Worm (Caenorhabditis elegans): ENCODE results near the gene C50D2.6.

Gene C50D2.6

DNA sequence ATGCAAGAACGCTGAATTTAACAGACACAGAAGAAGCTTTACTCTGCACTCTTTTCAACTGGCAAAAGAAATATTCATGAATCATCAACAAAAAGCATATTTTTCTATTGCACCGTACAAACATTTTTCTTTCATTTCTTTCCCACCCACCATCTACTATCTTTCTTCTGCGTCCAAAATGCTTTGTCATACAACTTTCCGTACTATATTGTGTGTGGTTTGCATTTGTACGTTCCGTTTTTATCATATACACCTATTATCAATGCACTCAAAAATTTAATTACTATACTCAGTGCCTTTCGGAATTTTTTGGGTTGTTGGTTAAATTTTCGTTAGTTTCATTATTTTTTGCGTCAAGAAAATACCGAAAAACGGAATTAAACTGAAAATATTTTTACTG, 16.6 kb upstream of the C50D2.6 start:
- TF ChIP-seq unc-39 (tag; optimal IDR thresholded peaks at IDR 0.05) (no peak), lin-15B (tag; optimal IDR thresholded peaks at IDR 0.05) (no peak), ZK546.5 (tag; optimal IDR thresholded peaks at IDR 0.05) (no peak), nhr-11 (tag; optimal IDR thresholded peaks at IDR 0.05) (no peak), pqm-1 (tag; optimal IDR thresholded peaks at IDR 0.05) (peak; percentile 27), elt-2 (tag; optimal IDR thresholded peaks at IDR 0.05) (peak; percentile 41)

DNA sequence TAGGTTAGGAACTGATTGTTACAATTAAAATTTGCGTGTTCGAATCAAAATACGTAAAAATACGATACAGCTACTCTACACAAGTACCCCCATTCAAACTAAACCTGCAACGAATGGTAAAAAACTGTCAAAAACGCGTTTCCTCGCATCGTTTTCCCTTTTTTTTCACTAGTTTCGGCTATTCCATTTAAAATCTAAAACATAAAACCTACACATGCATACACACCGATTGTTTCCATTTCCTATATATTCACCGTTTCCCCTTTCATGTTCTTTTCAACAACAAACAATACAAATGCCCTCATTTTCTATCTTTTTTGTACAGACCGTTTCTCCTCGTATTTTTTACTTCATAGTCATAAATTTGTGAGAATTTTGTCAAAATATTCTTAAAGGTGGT, 15.5 kb upstream of the C50D2.6 start:
- TF ChIP-seq daf-12 (tag; optimal IDR thresholded peaks at IDR 0.05) (no peak), ztf-4 (tag; optimal IDR thresholded peaks at IDR 0.05) (no peak), pha-4 (tag; optimal IDR thresholded peaks at IDR 0.05) (no peak), egl-5 (tag; optimal IDR thresholded peaks at IDR 0.05) (no peak), zag-1 (tag; optimal IDR thresholded peaks at IDR 0.05) (no peak), ztf-11 (tag; optimal IDR thresholded peaks at IDR 0.05) (no peak), nhr-25 (tag; optimal IDR thresholded peaks at IDR 0.05) (no peak), tbx-2 (tag; optimal IDR thresholded peaks at IDR 0.05) (no peak), fos-1 (tag; optimal IDR thresholded peaks at IDR 0.05) (no peak), nhr-23 (tag; optimal IDR thresholded peaks at IDR 0.05) (no peak), lin-39 (tag; optimal IDR thresholded peaks at IDR 0.05) (no peak), nhr-12 (tag; optimal IDR thresholded peaks at IDR 0.05) (no peak), ceh-82 (tag; optimal IDR thresholded peaks at IDR 0.05) (no peak), snpc-4 (tag; optimal IDR thresholded peaks at IDR 0.05) (no peak), fkh-10 (GFP tag; optimal IDR thresholded peaks at IDR 0.05) (no peak), nhr-77 (tag; optimal IDR thresholded peaks at IDR 0.05) (no peak)

DNA sequence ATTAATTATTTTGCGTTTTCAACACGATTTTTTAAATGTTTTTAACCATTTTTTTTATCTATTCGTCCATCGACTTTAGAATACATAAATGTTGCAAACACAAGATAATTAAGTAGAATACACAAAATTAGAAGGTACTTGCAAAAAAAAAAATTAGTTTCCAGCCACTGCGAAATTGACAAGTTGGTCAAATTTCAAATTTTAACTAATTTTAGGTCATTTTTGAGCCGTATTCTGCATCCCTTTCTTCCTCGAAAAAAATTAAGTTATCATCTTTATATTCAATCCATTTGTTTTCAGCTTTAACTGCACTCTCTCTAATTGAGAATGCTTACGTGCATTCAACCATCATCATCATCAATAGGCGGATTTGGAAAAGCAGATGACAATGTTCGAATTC, 14.9 kb upstream of the C50D2.6 start, which contains the start of gene egl-26:
egl-26 (plus strand) TSS at position 301 of the 400 bp plus-strand sequence.
- no peak for TF ChIP-seq ceh-28 (tag; optimal IDR thresholded peaks at IDR 0.05)
- no peak for TF ChIP-seq snpc-4 (tag; optimal IDR thresholded peaks at IDR 0.05)
- TF ChIP-seq sea-2 (GFP tag; optimal IDR thresholded peaks at IDR 0.05), result no peak
- no peak for TF ChIP-seq elt-1 (tag; optimal IDR thresholded peaks at IDR 0.05)
- no peak for TF ChIP-seq egl-27 (tag; optimal IDR thresholded peaks at IDR 0.05)
- TF ChIP-seq nhr-67 (tag; optimal IDR thresholded peaks at IDR 0.05), result no peak
- TF ChIP-seq ztf-4 (tag; optimal IDR thresholded peaks at IDR 0.05), result no peak
- TF ChIP-seq elt-3 (tag; optimal IDR thresholded peaks at IDR 0.05), result no peak
- TF ChIP-seq pqm-1 (tag; optimal IDR thresholded peaks at IDR 0.05), result no peak
- no peak for TF ChIP-seq aly-2 (tag; optimal IDR thresholded peaks at IDR 0.05)
- TF ChIP-seq unc-62 (GFP tag; optimal IDR thresholded peaks at IDR 0.05), result no peak
- TF ChIP-seq nhr-12 (tag; optimal IDR thresholded peaks at IDR 0.05), result no peak
- TF ChIP-seq nhr-76 (tag; optimal IDR thresholded peaks at IDR 0.05), result no peak
- TF ChIP-seq nfya-1 (tag; optimal IDR thresholded peaks at IDR 0.05; ENCODE audit: insufficient read depth), result no peak

DNA sequence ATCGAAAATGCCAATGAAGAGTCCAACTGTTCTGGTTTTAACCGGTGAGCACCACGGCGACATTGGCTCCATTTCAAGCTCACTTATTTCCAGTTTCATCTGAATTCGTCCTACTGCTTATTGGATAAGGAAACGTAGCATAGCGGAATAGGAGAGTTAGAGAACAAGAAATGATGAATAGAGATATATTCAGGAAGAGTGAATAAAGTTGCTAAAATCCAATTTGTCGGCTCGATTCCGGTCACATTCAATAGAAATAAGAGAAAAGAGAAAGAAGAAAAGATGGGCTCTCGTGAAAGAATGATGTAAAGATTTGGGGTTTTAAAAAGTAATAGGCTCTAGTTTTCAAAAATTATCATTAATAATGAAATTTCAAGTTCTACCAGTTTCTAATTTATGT, 10.9 kb upstream of the C50D2.6 start:
- TF ChIP-seq ceh-82 (tag; optimal IDR thresholded peaks at IDR 0.05) (no peak), lin-39 (tag; optimal IDR thresholded peaks at IDR 0.05) (no peak), nhr-12 (tag; optimal IDR thresholded peaks at IDR 0.05) (no peak), pha-4 (tag; optimal IDR thresholded peaks at IDR 0.05) (no peak), fkh-10 (GFP tag; optimal IDR thresholded peaks at IDR 0.05) (peak; percentile 95), ceh-16 (tag; optimal IDR thresholded peaks at IDR 0.05) (no peak)

DNA sequence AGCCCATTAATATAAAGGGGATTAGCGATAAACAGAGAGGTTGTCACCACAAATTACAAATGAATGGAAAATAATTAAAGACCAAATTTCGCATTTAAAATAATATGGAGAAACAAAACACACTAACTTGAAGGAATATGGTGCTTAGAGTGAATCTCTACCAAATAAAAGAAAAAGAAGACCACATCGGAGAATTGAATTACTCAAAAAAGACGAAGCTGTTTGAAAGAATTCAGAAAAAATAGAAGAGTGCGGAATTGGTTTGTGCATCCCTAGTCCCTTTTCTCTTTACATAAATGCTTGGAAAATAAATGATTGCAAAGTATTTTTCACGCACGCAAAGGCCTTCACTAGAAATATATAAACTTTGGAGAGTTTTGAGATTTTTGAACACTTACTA, 10.3 kb upstream of the C50D2.6 start:
- TF ChIP-seq elt-2 (tag; optimal IDR thresholded peaks at IDR 0.05) (no peak), mdl-1 (tag; optimal IDR thresholded peaks at IDR 0.05) (no peak), eor-1 (tag; optimal IDR thresholded peaks at IDR 0.05) (no peak), nhr-25 (tag; optimal IDR thresholded peaks at IDR 0.05) (no peak), nhr-11 (tag; optimal IDR thresholded peaks at IDR 0.05) (no peak), pqm-1 (tag; optimal IDR thresholded peaks at IDR 0.05) (no peak), skn-1 (tag; optimal IDR thresholded peaks at IDR 0.05) (no peak), lin-15B (tag; optimal IDR thresholded peaks at IDR 0.05) (no peak), R02D3.7 (tag; optimal IDR thresholded peaks at IDR 0.05) (no peak), ceh-28 (tag; optimal IDR thresholded peaks at IDR 0.05) (no peak), zag-1 (tag; optimal IDR thresholded peaks at IDR 0.05) (no peak), ceh-82 (tag; optimal IDR thresholded peaks at IDR 0.05) (no peak), nhr-76 (tag; optimal IDR thresholded peaks at IDR 0.05) (no peak), nhr-28 (tag; optimal IDR thresholded peaks at IDR 0.05) (no peak), elt-1 (tag; optimal IDR thresholded peaks at IDR 0.05) (no peak), nfya-1 (tag; optimal IDR thresholded peaks at IDR 0.05; ENCODE audit: insufficient read depth) (no peak), ZK546.5 (tag; optimal IDR thresholded peaks at IDR 0.05) (no peak), ztf-4 (tag; optimal IDR thresholded peaks at IDR 0.05) (no peak)

Measured in whole organism, L3 larva.